Worm (Caenorhabditis elegans) whole organism, young adult: ENCODE results near the gene pals-31.

ENCODE experiments used
- B0336.3 ChIP-seq: fragments of 200-800 bp; sonication (Bioruptor generic); IDR thresholded peaks from 2 replicates; pipeline ENCODE4 v1.3.6; 2022; ENCODE audit warnings: missing genetic modification characterization, missing compliant biosample characterization
- D2030.7 ChIP-seq: fragments of 200-800 bp; sonication (Bioruptor generic); IDR thresholded peaks from 2 replicates; pipeline ENCODE4 v1.3.6; 2022; ENCODE audit warnings: missing genetic modification reagents, missing genetic modification characterization, missing compliant biosample characterization
- F23B12.7 ChIP-seq: sonication (generic microtip); optimal IDR thresholded peaks from 2 replicates; lab custom pipeline; 2017; ENCODE audit warnings: missing genetic modification characterization, mild to moderate bottlenecking, missing compliant biosample characterization, antibody characterized with exemption, moderate library complexity; ENCODE audit not compliant: insufficient read depth
- F49E8.2 ChIP-seq: sonication (generic microtip); optimal IDR thresholded peaks from 3 replicates; lab custom pipeline; 2017; ENCODE audit warnings: missing genetic modification characterization, mild to moderate bottlenecking, missing compliant biosample characterization, antibody characterized with exemption, moderate library complexity; ENCODE audit not compliant: insufficient read depth
- Y53G8AR.9 ChIP-seq: fragments of 200-800 bp; sonication (Bioruptor generic); conservative IDR thresholded peaks from 2 replicates; pipeline ENCODE4 v1.3.6; 2022; ENCODE audit warnings: missing genetic modification reagents, missing genetic modification characterization, missing compliant biosample characterization
- ama-1 ChIP-seq, 3 experiments: fragments of 150-350 bp in 1 of 3; sonication (generic microtip) in 2 of 3; optimal IDR thresholded peaks; 2 replicates each; lab custom pipeline; 2014 to 2018; ENCODE audit warnings: missing biosample characterization in 2 of 3, missing genetic modification characterization in 2 of 3, missing genetic modification reagents in 2 of 3
- bed-1 ChIP-seq: fragments of 200-800 bp; sonication (Bioruptor generic); IDR thresholded peaks from 2 replicates; pipeline ENCODE4 v1.3.6; 2022; ENCODE audit warnings: missing genetic modification reagents, missing genetic modification characterization, missing compliant biosample characterization
- dox-1 ChIP-seq: fragments of 200-800 bp; sonication (Bioruptor generic); IDR thresholded peaks from 2 replicates; pipeline ENCODE4 v1.3.6; 2022; ENCODE audit warnings: missing genetic modification reagents, missing genetic modification characterization, missing compliant biosample characterization
- nhr-179 ChIP-seq: sonication (generic microtip); optimal IDR thresholded peaks from 2 replicates; lab custom pipeline; 2016; ENCODE audit warnings: mild to moderate bottlenecking, missing genetic modification characterization, missing compliant biosample characterization
- nhr-80 ChIP-seq: sonication (generic microtip); optimal IDR thresholded peaks from 2 replicates; lab custom pipeline; 2016; ENCODE audit warnings: missing genetic modification characterization, missing compliant biosample characterization
- pha-4 ChIP-seq: fragments of 150-350 bp; sonication (generic microtip); optimal IDR thresholded peaks from 2 replicates; lab custom pipeline; 2014; ENCODE audit warnings: missing biosample characterization, missing genetic modification reagents, missing genetic modification characterization
- snpc-4 ChIP-seq, 5 experiments: fragments of 150-350 bp in 1 of 5; sonication (generic microtip) in 4 of 5; optimal IDR thresholded peaks; 2 replicates each; lab custom pipeline; 2014 to 2018; ENCODE audit warnings: missing genetic modification characterization in 5 of 5, missing biosample characterization in 3 of 5, antibody characterized with exemption in 2 of 5, mild to moderate bottlenecking in 2 of 5, missing compliant biosample characterization in 2 of 5, missing genotype in 2 of 5, moderate library complexity in 2 of 5, missing genetic modification reagents in 1 of 5
- unc-130 ChIP-seq: sonication (generic microtip); optimal IDR thresholded peaks from 2 replicates; lab custom pipeline; 2016; ENCODE audit warnings: missing genetic modification reagents, missing genetic modification characterization, missing compliant biosample characterization
- unc-62 ChIP-seq: fragments of 150-350 bp; optimal IDR thresholded peaks from 2 replicates; lab custom pipeline; 2014; ENCODE audit warnings: missing biosample characterization, missing genetic modification reagents, missing genetic modification characterization

DNA sequence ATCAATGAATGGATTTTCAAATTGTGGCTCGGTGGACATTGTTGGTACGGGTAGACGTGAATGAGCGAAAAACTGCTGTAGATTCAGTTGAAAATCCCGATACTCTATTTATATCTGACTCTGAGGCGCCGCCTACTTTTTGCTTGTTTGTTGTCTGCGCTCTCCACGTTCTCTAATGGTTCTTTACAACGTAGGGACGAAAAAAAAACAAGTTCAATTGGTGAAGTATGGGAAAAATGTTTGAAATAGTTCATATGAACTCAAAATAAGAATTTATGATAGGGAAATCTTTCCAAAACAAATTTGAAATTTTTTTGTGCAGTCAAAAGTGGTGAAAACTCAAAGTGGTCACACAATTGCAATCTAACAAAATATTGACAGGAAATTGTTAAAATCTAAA lies 1.5 kb upstream of the pals-31 start, which contains the start of gene F48G7.10:
- TF ChIP-seq D2030.7 (GFP tag; lab: Robert Waterston, UW) (no peak), nhr-179 (tag; lab: Kevin White, UChicago) (no peak), pha-4 (tag; lab: Kevin White, UChicago) (no peak), bed-1 (GFP tag; lab: Robert Waterston, UW) (no peak), unc-62 (GFP tag; lab: Kevin White, UChicago) (no peak), unc-130 (no peak), ama-1 (optimal IDR thresholded peaks at IDR 0.05; lab: Kevin White, UChicago) (no peak), ama-1 (GFP tag; optimal IDR thresholded peaks at IDR 0.05; lab: Kevin White, UChicago) (no peak), F23B12.7 (tag; lab: Kevin White, UChicago) (no peak), Y53G8AR.9 (no peak), F49E8.2 (tag; lab: Kevin White, UChicago) (no peak), nhr-80 (no peak), B0336.3 (no peak), dox-1 (no peak), snpc-4 (GFP tag; optimal IDR thresholded peaks at IDR 0.05; lab: Kevin White, UChicago) (no peak), snpc-4 (tag; optimal IDR thresholded peaks at IDR 0.05; lab: Kevin White, UChicago) (no peak)
